Fruit fly (Drosophila melanogaster) whole organism, embryonic: Measurements from ENCODE around the gene Reg-2.

Source experiments
- B-H2 ChIP-seq: fragments of 200-800 bp; sonication (Bioruptor generic); optimal IDR thresholded peaks from 2 replicates; lab custom pipeline; 2018; ENCODE audit warnings: missing biosample characterization, mild to moderate bottlenecking, missing genetic modification characterization
- BtbVII ChIP-seq: fragments of 200-800 bp; sonication (Bioruptor generic); optimal IDR thresholded peaks from 3 replicates; lab custom pipeline; 2017; ENCODE audit warnings: missing biosample characterization, mild to moderate bottlenecking, missing genetic modification characterization
- Bteb2 ChIP-seq: fragments of 200-800 bp; sonication (Bioruptor generic); optimal IDR thresholded peaks from 2 replicates; lab custom pipeline; 2016; ENCODE audit warnings: missing biosample characterization, missing genetic modification characterization
- CG10209 ChIP-seq: fragments of 200-800 bp; sonication (Bioruptor generic); optimal IDR thresholded peaks from 3 replicates; lab custom pipeline; 2017; ENCODE audit warnings: missing biosample characterization, mild to moderate bottlenecking, missing genetic modification characterization, missing genetic modification reagents
- CG10565 ChIP-seq: fragments of 200-800 bp; sonication (Bioruptor generic); optimal IDR thresholded peaks from 3 replicates; lab custom pipeline; 2016; ENCODE audit warnings: missing biosample characterization, mild to moderate bottlenecking, missing genetic modification characterization
- CG11398 ChIP-seq: fragments of 200-800 bp; sonication (Bioruptor generic); optimal IDR thresholded peaks from 2 replicates; lab custom pipeline; 2016; ENCODE audit warnings: missing biosample characterization, missing genetic modification characterization
- CG11695 ChIP-seq: fragments of 200-800 bp; sonication (Bioruptor generic); IDR thresholded peaks from 3 replicates; pipeline ENCODE4 v1.3.6; 2022; ENCODE audit warnings: missing biosample characterization, missing genetic modification characterization
- CG12391 ChIP-seq: fragments of 200-800 bp; sonication (Bioruptor generic); optimal IDR thresholded peaks from 3 replicates; lab custom pipeline; 2018; ENCODE audit warnings: missing biosample characterization, mild to moderate bottlenecking, missing genetic modification characterization, moderate library complexity
- CG12769 ChIP-seq: fragments of 200-800 bp; sonication (Bioruptor generic); optimal IDR thresholded peaks from 2 replicates; lab custom pipeline; 2019; ENCODE audit warnings: missing biosample characterization, mild to moderate bottlenecking, missing genetic modification characterization, moderate library complexity
- CG13287 ChIP-seq: fragments of 200-800 bp; sonication (Bioruptor generic); IDR thresholded peaks from 2 replicates; pipeline ENCODE4 v1.3.6; 2022; ENCODE audit warnings: missing biosample characterization, missing genetic modification characterization; ENCODE audit not compliant: partially characterized antibody
- CG14441 ChIP-seq: fragments of 200-800 bp; sonication (Bioruptor generic); IDR thresholded peaks from 2 replicates; pipeline ENCODE4 v1.3.6; 2022; ENCODE audit warnings: missing biosample characterization, missing genetic modification characterization
- CG1529 ChIP-seq: fragments of 200-800 bp; sonication (Bioruptor generic); optimal IDR thresholded peaks from 3 replicates; lab custom pipeline; 2018; ENCODE audit warnings: missing biosample characterization, missing genetic modification characterization
- CG17359 ChIP-seq: fragments of 200-800 bp; sonication (Bioruptor generic); optimal IDR thresholded peaks from 3 replicates; lab custom pipeline; 2018; ENCODE audit warnings: missing biosample characterization, mild to moderate bottlenecking, missing genetic modification characterization, moderate library complexity
- CG17385 ChIP-seq: fragments of 200-800 bp; sonication (Bioruptor generic); optimal IDR thresholded peaks from 3 replicates; lab custom pipeline; 2018; ENCODE audit warnings: missing biosample characterization, mild to moderate bottlenecking, missing genetic modification characterization
- CG17802 ChIP-seq: fragments of 200-800 bp; sonication (Bioruptor generic); optimal IDR thresholded peaks from 2 replicates; lab custom pipeline; 2018; ENCODE audit warnings: missing biosample characterization, mild to moderate bottlenecking, missing genetic modification characterization, moderate library complexity
- CG2678 ChIP-seq: fragments of 200-800 bp; sonication (Bioruptor generic); optimal IDR thresholded peaks from 3 replicates; lab custom pipeline; 2019; ENCODE audit warnings: missing biosample characterization, mild to moderate bottlenecking, missing genetic modification characterization, moderate library complexity
- CG3065 ChIP-seq: fragments of 200-800 bp; sonication (Bioruptor generic); optimal IDR thresholded peaks from 2 replicates; lab custom pipeline; 2016; ENCODE audit warnings: missing biosample characterization, missing genetic modification characterization
- CG33213 ChIP-seq: fragments of 200-800 bp; sonication (Bioruptor generic); optimal IDR thresholded peaks from 3 replicates; lab custom pipeline; 2016; ENCODE audit warnings: missing biosample characterization, missing genetic modification characterization
- CG33557 ChIP-seq: fragments of 200-800 bp; sonication (Bioruptor generic); optimal IDR thresholded peaks from 2 replicates; lab custom pipeline; 2019; ENCODE audit warnings: missing biosample characterization, mild to moderate bottlenecking, missing genetic modification characterization, moderate library complexity
- CG34376 ChIP-seq: fragments of 200-800 bp; sonication (Bioruptor generic); optimal IDR thresholded peaks from 2 replicates; lab custom pipeline; 2018; ENCODE audit warnings: missing biosample characterization, mild to moderate bottlenecking, missing genetic modification characterization
- CG3995 ChIP-seq: fragments of 200-800 bp; sonication (Bioruptor generic); optimal IDR thresholded peaks from 3 replicates; lab custom pipeline; 2016; ENCODE audit warnings: missing biosample characterization, missing genetic modification characterization
- CG42726 ChIP-seq: fragments of 200-800 bp; sonication (Bioruptor generic); IDR thresholded peaks from 2 replicates; pipeline ENCODE4 v1.3.6; 2022; ENCODE audit warnings: missing biosample characterization, missing genetic modification characterization; ENCODE audit not compliant: partially characterized antibody
- CG4282 ChIP-seq: fragments of 200-800 bp; sonication (Bioruptor generic); optimal IDR thresholded peaks from 2 replicates; lab custom pipeline; 2016; ENCODE audit warnings: missing biosample characterization, missing genetic modification characterization
- CG4328 ChIP-seq: fragments of 200-800 bp; sonication (Bioruptor generic); optimal IDR thresholded peaks from 3 replicates; lab custom pipeline; 2017; ENCODE audit warnings: missing biosample characterization, missing genetic modification reagents, missing genetic modification characterization
- CG5180 ChIP-seq: fragments of 200-800 bp; sonication (Bioruptor generic); optimal IDR thresholded peaks from 3 replicates; lab custom pipeline; 2017; ENCODE audit warnings: missing biosample characterization, missing genetic modification characterization, mild to moderate bottlenecking, moderate library complexity, missing genetic modification reagents
- CG5953 ChIP-seq: fragments of 200-800 bp; sonication (Bioruptor generic); IDR thresholded peaks from 2 replicates; pipeline ENCODE4 v1.3.6; 2022; ENCODE audit warnings: missing biosample characterization, missing genetic modification characterization
- CG6765 ChIP-seq: fragments of 200-800 bp; sonication (Bioruptor generic); optimal IDR thresholded peaks from 3 replicates; lab custom pipeline; 2017; ENCODE audit warnings: missing biosample characterization, mild to moderate bottlenecking, missing genetic modification characterization
- CG7839 ChIP-seq: fragments of 200-800 bp; sonication (Bioruptor generic); optimal IDR thresholded peaks from 3 replicates; lab custom pipeline; 2018; ENCODE audit warnings: missing biosample characterization, mild to moderate bottlenecking, missing genetic modification characterization, moderate library complexity
- CG8924 ChIP-seq: fragments of 200-800 bp; optimal IDR thresholded peaks from 3 replicates; lab custom pipeline; 2019; ENCODE audit warnings: missing biosample characterization, mild to moderate bottlenecking, missing genetic modification characterization, moderate library complexity
- CHES-1-like ChIP-seq: fragments of 200-800 bp; sonication (Bioruptor generic); optimal IDR thresholded peaks from 2 replicates; lab custom pipeline; 2016; ENCODE audit warnings: missing biosample characterization, missing genetic modification characterization
- Deaf1 ChIP-seq: fragments of 200-800 bp; optimal IDR thresholded peaks from 3 replicates; lab custom pipeline; 2019; ENCODE audit warnings: missing biosample characterization, mild to moderate bottlenecking, missing genetic modification characterization, moderate library complexity
- Ets65A ChIP-seq: fragments of 200-800 bp; sonication (Bioruptor generic); peaks from one replicate; lab custom pipeline; 2016; ENCODE audit warnings: missing biosample characterization, missing genetic modification characterization
- Ets97D ChIP-seq: fragments of 200-800 bp; sonication (Bioruptor generic); optimal IDR thresholded peaks from 3 replicates; lab custom pipeline; 2016; ENCODE audit warnings: missing biosample characterization, missing genetic modification characterization
- HLH3B ChIP-seq: fragments of 200-800 bp; sonication (Bioruptor generic); IDR thresholded peaks from 2 replicates; pipeline ENCODE4 v1.3.6; 2022; ENCODE audit warnings: missing biosample characterization, missing genetic modification characterization
- HLH54F ChIP-seq: fragments of 200-800 bp; sonication (Bioruptor generic); optimal IDR thresholded peaks from 3 replicates; lab custom pipeline; 2016; ENCODE audit warnings: missing biosample characterization, missing genetic modification characterization
- Rfx ChIP-seq: fragments of 200-800 bp; sonication (Bioruptor generic); IDR thresholded peaks from 2 replicates; pipeline ENCODE4 v1.3.6; 2022; ENCODE audit warnings: missing biosample characterization, missing genetic modification characterization
- Sin3A ChIP-seq: fragments of >200 bp; optimal IDR thresholded peaks from 2 replicates; lab custom pipeline; 2018
- Trl ChIP-seq, 3 experiments: fragments of >200 bp in 2 of 3; fragments of 200-800 bp in 1 of 3; sonication (Bioruptor generic) in 1 of 3; optimal IDR thresholded peaks; 2 replicates in 1 of 3; 3 replicates in 2 of 3; lab custom pipeline; 2016 to 2017; ENCODE audit warnings: missing biosample characterization in 1 of 3, missing genetic modification characterization in 1 of 3
- abd-A ChIP-seq: fragments of 200-800 bp; sonication (Bioruptor generic); optimal IDR thresholded peaks from 3 replicates; lab custom pipeline; 2019; ENCODE audit warnings: missing biosample characterization, mild to moderate bottlenecking, missing genetic modification characterization, moderate library complexity
- cg ChIP-seq: fragments of 200-800 bp; sonication (Bioruptor generic); optimal IDR thresholded peaks from 3 replicates; lab custom pipeline; 2019; ENCODE audit warnings: missing biosample characterization, mild to moderate bottlenecking, missing genetic modification characterization, moderate library complexity
- eve ChIP-seq, 2 experiments: fragments of >200 bp; optimal IDR thresholded peaks; 2 replicates each; lab custom pipeline; 2017; ENCODE audit warnings: missing biosample characterization in 2 of 2, missing genetic modification characterization in 2 of 2
- eyg ChIP-seq: fragments of 200-800 bp; sonication (Bioruptor generic); optimal IDR thresholded peaks from 3 replicates; lab custom pipeline; 2016; ENCODE audit warnings: missing biosample characterization, missing genetic modification characterization
- fru ChIP-seq: fragments of >200 bp; optimal IDR thresholded peaks from 2 replicates; lab custom pipeline; 2017
- hb ChIP-seq: fragments of 200-800 bp; sonication (Bioruptor generic); IDR thresholded peaks from 3 replicates; pipeline ENCODE4 v1.3.6; 2022; ENCODE audit warnings: missing biosample characterization, missing genetic modification characterization; ENCODE audit not compliant: partially characterized antibody
- lilli ChIP-seq: fragments of 200-800 bp; sonication (Bioruptor generic); optimal IDR thresholded peaks from 3 replicates; lab custom pipeline; 2016; ENCODE audit warnings: missing biosample characterization, missing genetic modification characterization
- ranshi ChIP-seq: fragments of 200-800 bp; sonication (Bioruptor generic); IDR thresholded peaks from 2 replicates; pipeline ENCODE4 v1.3.6; 2022; ENCODE audit warnings: missing biosample characterization, missing genetic modification characterization
- repo ChIP-seq: fragments of 200-800 bp; sonication (Bioruptor generic); optimal IDR thresholded peaks from 2 replicates; lab custom pipeline; 2016; ENCODE audit warnings: missing biosample characterization, missing genetic modification characterization
- sens ChIP-seq: fragments of 200-800 bp; sonication (Bioruptor generic); peaks from one replicate; lab custom pipeline; 2016; ENCODE audit warnings: missing biosample characterization, missing genetic modification characterization
- sima ChIP-seq: fragments of 200-800 bp; sonication (Bioruptor generic); optimal IDR thresholded peaks from 2 replicates; lab custom pipeline; 2016; ENCODE audit warnings: missing biosample characterization, missing genetic modification characterization
- tgo ChIP-seq: fragments of 200-800 bp; sonication (Bioruptor generic); IDR thresholded peaks from 3 replicates; pipeline ENCODE4 v1.3.6; 2022; ENCODE audit warnings: missing biosample characterization, missing genetic modification characterization
- tx ChIP-seq: fragments of 200-800 bp; sonication (Bioruptor generic); optimal IDR thresholded peaks from 2 replicates; lab custom pipeline; 2016; ENCODE audit warnings: missing biosample characterization, missing genetic modification characterization

Gene Reg-2

DNA sequence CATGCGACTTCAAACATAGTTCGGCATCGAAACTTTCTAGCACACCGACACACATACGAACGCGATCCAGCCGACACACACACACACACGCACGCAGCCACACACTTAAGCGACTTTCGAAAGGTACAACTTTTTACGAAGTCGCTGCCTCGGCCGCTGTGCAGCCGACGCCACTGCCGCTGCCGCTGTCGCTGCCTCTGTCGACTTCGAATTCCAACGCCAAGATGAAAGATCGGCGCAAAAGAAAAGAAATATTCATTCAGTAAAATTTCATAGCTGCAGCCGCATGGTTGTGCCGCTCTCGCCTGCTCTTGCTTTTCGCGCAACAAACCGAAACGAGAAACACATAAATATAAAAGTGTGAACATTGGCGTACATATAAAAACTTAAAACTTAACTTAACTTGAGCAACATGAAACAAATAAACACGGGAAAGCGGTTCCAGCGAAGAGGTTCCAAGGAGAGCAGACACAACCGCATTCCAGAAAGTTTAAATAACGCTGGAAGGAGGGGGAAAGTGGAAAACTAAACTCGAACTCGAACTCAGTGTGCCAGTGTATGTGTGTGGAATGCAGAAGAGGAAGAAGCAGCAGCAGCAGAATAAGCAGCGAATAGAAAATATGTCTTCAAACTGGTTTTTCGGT, 33.2 kb upstream of the Reg-2 start (continued):
- no peak for TF ChIP-seq CG3065
- no peak for TF ChIP-seq CG10209 (GFP tag; lab: Kevin White, UChicago)
- no peak for TF ChIP-seq tgo (GFP tag; lab: Robert Waterston, UW)
- no peak for TF ChIP-seq B-H2 (GFP tag; lab: Kevin White, UChicago)
- peak; percentile 75 for TF ChIP-seq sens (GFP tag; lab: Kevin White, UChicago)
- no peak for TF ChIP-seq tx (GFP tag; lab: Kevin White, UChicago)
- TF ChIP-seq Ets65A (GFP tag; lab: Kevin White, UChicago) = peak; percentile 19
- TF ChIP-seq CG3995 = no peak
- peak; percentile 62 for TF ChIP-seq Deaf1 (tag; lab: Kevin White, UChicago)
- TF ChIP-seq fru (lab: Kevin White, UChicago) = no peak
- no peak for TF ChIP-seq CG33557 (GFP tag; lab: Kevin White, UChicago)
- TF ChIP-seq eve (GFP tag; optimal IDR thresholded peaks at IDR 0.05; lab: Kevin White, UChicago) = peak in 1 of 2 experiments; percentile 59
- peak; percentile 20 for TF ChIP-seq Bteb2 (GFP tag; lab: Kevin White, UChicago)
- no peak for TF ChIP-seq Sin3A (lab: Kevin White, UChicago)
- TF ChIP-seq CG17802 = no peak
- no peak for TF ChIP-seq HLH54F (GFP tag; lab: Kevin White, UChicago)
- peak; percentile 90 for TF ChIP-seq CG17385 (GFP tag; lab: Kevin White, UChicago)
- peak; percentile 88 for TF ChIP-seq CG12769 (tag; lab: Kevin White, UChicago)
- no peak for TF ChIP-seq HLH3B (GFP tag; lab: Robert Waterston, UW)
- peak; percentile 41 for TF ChIP-seq CG5180 (GFP tag; lab: Kevin White, UChicago)
- peak; percentile 21 for TF ChIP-seq CG4282 (GFP tag; lab: Kevin White, UChicago)
- no peak for TF ChIP-seq CG34376
- TF ChIP-seq CG33213 (GFP tag; lab: Kevin White, UChicago) = no peak
- TF ChIP-seq CG2678 (tag; lab: Kevin White, UChicago) = no peak
- peak; percentile 49 for TF ChIP-seq lilli (GFP tag; lab: Kevin White, UChicago)
- TF ChIP-seq eyg = peak; percentile 21
- TF ChIP-seq CG14441 (GFP tag; lab: Robert Waterston, UW) = peak; percentile 10; the same call in 1 of the 2 replicates
- no peak for TF ChIP-seq CG11695 (GFP tag; lab: Robert Waterston, UW)
- peak; percentile 44; the same call in 1 of the 2 replicates for TF ChIP-seq CG5953 (GFP tag; lab: Robert Waterston, UW)
- TF ChIP-seq CG6765 (GFP tag; lab: Kevin White, UChicago) = no peak
- TF ChIP-seq CG1529 (GFP tag; lab: Kevin White, UChicago) = peak; percentile 97
- TF ChIP-seq CG4328 (GFP tag; lab: Kevin White, UChicago) = no peak
- TF ChIP-seq CG42726 = peak; percentile 57; the same call in 1 of the 2 replicates
- TF ChIP-seq CG10565 (GFP tag; lab: Kevin White, UChicago) = no peak
- TF ChIP-seq cg = peak; percentile 67
- no peak for TF ChIP-seq CHES-1-like (GFP tag; lab: Kevin White, UChicago)
- TF ChIP-seq CG13287 (GFP tag; lab: Robert Waterston, UW) = no peak
- peak; percentile 45 for TF ChIP-seq repo (GFP tag; lab: Kevin White, UChicago)
- peak; percentile 51 for TF ChIP-seq BtbVII (GFP tag; lab: Kevin White, UChicago)
- TF ChIP-seq abd-A (tag; lab: Kevin White, UChicago) = no peak
- peak; percentile 14; the same call in 1 of the 2 replicates for TF ChIP-seq ranshi
- peak; percentile 18 for TF ChIP-seq CG17359 (tag; lab: Kevin White, UChicago)
- peak; percentile 19 for TF ChIP-seq CG11398 (GFP tag; lab: Kevin White, UChicago)
- TF ChIP-seq CG12391 (tag; lab: Kevin White, UChicago) = no peak
- TF ChIP-seq CG8924 (tag; lab: Kevin White, UChicago) = peak; percentile 20
- TF ChIP-seq Rfx = no peak
- no peak for TF ChIP-seq hb (GFP tag; lab: Robert Waterston, UW)
- TF ChIP-seq CG7839 (tag; lab: Kevin White, UChicago) = no peak
- no peak for TF ChIP-seq Ets97D (GFP tag; lab: Kevin White, UChicago)
- no peak for TF ChIP-seq sima (GFP tag; lab: Kevin White, UChicago)
- no peak for TF ChIP-seq Trl (optimal IDR thresholded peaks at IDR 0.05; lab: Kevin White, UChicago)
- peak; percentile 9 for TF ChIP-seq Trl (GFP tag; optimal IDR thresholded peaks at IDR 0.05; lab: Kevin White, UChicago)
